Worm (Caenorhabditis elegans): ENCODE measurements around the gene ins-13.

DNA sequence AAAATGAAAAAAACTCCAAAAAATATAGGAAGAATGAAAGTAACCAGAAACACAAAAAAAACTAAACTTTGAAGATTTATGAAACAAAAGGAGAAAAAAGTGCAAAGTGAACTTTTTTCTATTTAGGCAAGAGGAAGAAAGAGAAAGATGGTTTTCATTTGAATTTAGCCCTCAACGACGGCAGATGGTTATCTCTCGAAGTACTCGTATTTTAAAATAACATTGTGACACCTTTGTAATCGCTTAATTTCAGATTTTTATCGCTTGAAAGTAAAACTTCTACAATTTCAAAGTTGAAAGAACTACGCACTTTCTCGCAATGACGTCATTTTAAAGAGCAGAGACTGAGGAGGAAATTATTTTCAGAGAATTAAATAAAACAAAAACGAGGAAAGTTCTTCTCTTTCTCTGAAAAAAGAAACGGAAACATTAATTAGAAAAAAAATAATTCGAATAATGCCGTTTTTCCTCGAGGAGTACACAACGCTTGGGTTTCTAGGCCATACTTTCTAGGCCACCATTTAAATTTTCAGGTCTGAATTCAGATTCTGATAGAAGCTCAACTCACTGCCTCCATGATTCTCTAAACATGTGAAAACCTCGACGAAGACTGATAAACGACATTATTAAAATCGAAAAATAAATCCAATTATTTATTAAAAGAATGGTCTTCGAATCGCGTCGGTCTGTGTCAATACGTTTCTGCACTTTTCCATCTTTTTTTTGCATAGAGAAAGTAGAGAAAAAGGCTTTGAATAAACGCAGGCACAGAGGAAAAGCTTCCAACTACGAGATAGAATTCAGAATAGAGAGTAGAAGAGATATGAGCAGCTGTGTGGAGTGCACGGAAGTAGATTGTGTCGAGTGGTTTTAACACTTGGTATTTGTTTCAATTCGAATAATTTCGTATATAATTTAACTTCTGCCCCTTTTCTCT lies 33.0 kb downstream of the ins-13 start:
- TF ChIP-seq pes-1 (GFP tag; IDR thresholded peaks at IDR 0.05) (no peak), tbx-11 (GFP tag; IDR thresholded peaks at IDR 0.05) (no peak)

All from whole organism, early embryonic.